Worm (Caenorhabditis elegans) whole organism, early embryonic: ENCODE measurements around the gene W06D11.2.

ENCODE experiments used
- B0310.2 ChIP-seq: sonication (generic microtip); optimal IDR thresholded peaks from 2 replicates; lab custom pipeline; 2016; ENCODE audit warnings: mild to moderate bottlenecking, missing genetic modification characterization, missing compliant biosample characterization
- F13C5.2 ChIP-seq: sonication (generic microtip); optimal IDR thresholded peaks from 2 replicates; lab custom pipeline; 2017; ENCODE audit warnings: mild to moderate bottlenecking, missing genetic modification characterization, inconsistent platforms, missing compliant biosample characterization
- aly-1 ChIP-seq: sonication (generic microtip); optimal IDR thresholded peaks from 2 replicates; lab custom pipeline; 2016; ENCODE audit warnings: missing genetic modification characterization, missing compliant biosample characterization
- ama-1 ChIP-seq: fragments of 150-350 bp; optimal IDR thresholded peaks from 2 replicates; lab custom pipeline; 2014
- ceh-13 ChIP-seq: fragments of 200-800 bp; sonication (Bioruptor generic); optimal IDR thresholded peaks from 2 replicates; lab custom pipeline; 2018; ENCODE audit warnings: mild to moderate bottlenecking, missing genetic modification characterization, missing compliant biosample characterization
- ceh-36 ChIP-seq: sonication (generic microtip); optimal IDR thresholded peaks from 2 replicates; lab custom pipeline; 2016; ENCODE audit warnings: missing genetic modification characterization, inconsistent platforms, missing compliant biosample characterization
- ets-7 ChIP-seq: sonication (generic microtip); optimal IDR thresholded peaks from 2 replicates; lab custom pipeline; 2016; ENCODE audit warnings: missing genotype, missing genetic modification characterization, missing compliant biosample characterization
- flt-1 ChIP-seq: fragments of 200-800 bp; sonication (Bioruptor generic); IDR thresholded peaks from 2 replicates; pipeline ENCODE4 v1.3.6; 2022; ENCODE audit warnings: missing genetic modification characterization, missing compliant biosample characterization
- hmbx-1 ChIP-seq: sonication (generic microtip); optimal IDR thresholded peaks from 2 replicates; lab custom pipeline; 2016; ENCODE audit warnings: mild to moderate bottlenecking, missing genetic modification characterization, missing compliant biosample characterization
- hmg-4 ChIP-seq: fragments of 200-800 bp; sonication (Bioruptor generic); optimal IDR thresholded peaks from 2 replicates; lab custom pipeline; 2018; ENCODE audit warnings: mild to moderate bottlenecking, missing genetic modification characterization, missing compliant biosample characterization
- hnd-1 ChIP-seq: sonication (generic microtip); optimal IDR thresholded peaks from 2 replicates; lab custom pipeline; 2016; ENCODE audit warnings: missing genetic modification characterization, missing compliant biosample characterization
- pes-1 ChIP-seq: fragments of 200-800 bp; sonication (Bioruptor generic); IDR thresholded peaks from 2 replicates; pipeline ENCODE4 v1.3.6; 2022; ENCODE audit warnings: missing genetic modification reagents, missing genetic modification characterization, missing compliant biosample characterization
- scrt-1 ChIP-seq: fragments of 200-800 bp; sonication (Bioruptor generic); IDR thresholded peaks from 2 replicates; pipeline ENCODE4 v1.3.6; 2022; ENCODE audit warnings: missing genetic modification characterization, missing compliant biosample characterization
- sea-1 ChIP-seq: fragments of 200-800 bp; sonication (Bioruptor generic); conservative IDR thresholded peaks from 2 replicates; pipeline ENCODE4 v1.3.6; 2022; ENCODE audit warnings: missing genetic modification characterization, missing compliant biosample characterization
- tbx-11 ChIP-seq: fragments of 200-800 bp; sonication (Bioruptor generic); IDR thresholded peaks from 2 replicates; pipeline ENCODE4 v1.3.6; 2022; ENCODE audit warnings: missing genetic modification characterization, missing compliant biosample characterization
- tbx-37 ChIP-seq: fragments of 200-800 bp; sonication (Bioruptor generic); conservative IDR thresholded peaks from 2 replicates; pipeline ENCODE4 v1.3.6; 2022; ENCODE audit warnings: missing genetic modification reagents, missing genetic modification characterization, missing compliant biosample characterization
- tra-4 ChIP-seq: sonication (generic microtip); optimal IDR thresholded peaks from 2 replicates; lab custom pipeline; 2017; ENCODE audit warnings: missing genetic modification characterization, missing compliant biosample characterization

The W06D11.2 gene

ce11 chrX:12328676-12329075 is 32.1 kb upstream of the W06D11.2 start, which contains the start of gene srd-45:
TSS of gene srd-45 (plus strand) at chrX:12328976.
- no peak for TF ChIP-seq ceh-36 (tag; lab: Kevin White, UChicago)
- no peak for TF ChIP-seq tbx-37 (GFP tag; lab: Robert Waterston, UW)
- TF ChIP-seq hnd-1, result no peak
- TF ChIP-seq aly-1, result no peak
- no peak for TF ChIP-seq F13C5.2 (tag; lab: Kevin White, UChicago)
- no peak for TF ChIP-seq ets-7 (tag; lab: Kevin White, UChicago)
- no peak for TF ChIP-seq pes-1
- TF ChIP-seq hmg-4 (GFP tag; lab: Kevin White, UChicago), result no peak
- no peak for TF ChIP-seq ama-1 (lab: Kevin White, UChicago)
- no peak for TF ChIP-seq ceh-13 (GFP tag; lab: Kevin White, UChicago)
- TF ChIP-seq scrt-1, result no peak
- TF ChIP-seq tra-4 (tag; lab: Kevin White, UChicago), result no peak
- TF ChIP-seq tbx-11 (GFP tag; lab: Robert Waterston, UW), result no peak
- no peak for TF ChIP-seq hmbx-1
- no peak for TF ChIP-seq flt-1
- TF ChIP-seq B0310.2 (tag; lab: Kevin White, UChicago), result no peak
- no peak for TF ChIP-seq sea-1 (GFP tag; lab: Robert Waterston, UW)

ce11 chrX:12326424-12326823 is 29.9 kb upstream of the W06D11.2 start, which contains the start of gene srd-41:
TSS of gene srd-41 (plus strand) at chrX:12326724.
- TF ChIP-seq tbx-37 (GFP tag; lab: Robert Waterston, UW), result no peak
- no peak for TF ChIP-seq ceh-36 (tag; lab: Kevin White, UChicago)
- TF ChIP-seq ets-7 (tag; lab: Kevin White, UChicago), result no peak
- no peak for TF ChIP-seq scrt-1
- no peak for TF ChIP-seq ama-1 (lab: Kevin White, UChicago)
- TF ChIP-seq pes-1, result no peak
- TF ChIP-seq sea-1 (GFP tag; lab: Robert Waterston, UW), result no peak
- no peak for TF ChIP-seq aly-1
- TF ChIP-seq tra-4 (tag; lab: Kevin White, UChicago), result no peak
- no peak for TF ChIP-seq B0310.2 (tag; lab: Kevin White, UChicago)
- no peak for TF ChIP-seq flt-1
- TF ChIP-seq hmbx-1, result no peak
- no peak for TF ChIP-seq hmg-4 (GFP tag; lab: Kevin White, UChicago)
- no peak for TF ChIP-seq hnd-1
- TF ChIP-seq tbx-11 (GFP tag; lab: Robert Waterston, UW), result no peak

ce11 chrX:12323439-12323838 is 26.9 kb upstream of the W06D11.2 start, which contains the start of gene srd-40:
TSS of gene srd-40 (plus strand) at chrX:12323739.
- TF ChIP-seq tbx-37 (GFP tag; lab: Robert Waterston, UW) (no peak), pes-1 (no peak), scrt-1 (no peak), hnd-1 (no peak), hmbx-1 (no peak)

ce11 chrX:12321357-12321756 is 24.8 kb upstream of the W06D11.2 start, which contains the start of gene F17A2.13:
TSS of gene F17A2.13 (plus strand) at chrX:12321657.
- TF ChIP-seq hnd-1 (no peak), sea-1 (GFP tag; lab: Robert Waterston, UW) (no peak), aly-1 (no peak), scrt-1 (no peak), flt-1 (no peak), ceh-36 (tag; lab: Kevin White, UChicago) (no peak), tra-4 (tag; lab: Kevin White, UChicago) (no peak), hmbx-1 (no peak), tbx-37 (GFP tag; lab: Robert Waterston, UW) (no peak)

ce11 chrX:12320737-12321136 is 24.2 kb upstream of the W06D11.2 start, which contains the start of gene ceh-40:
TSS of gene ceh-40 (minus strand) at chrX:12320777.
- TF ChIP-seq ceh-36 (tag; lab: Kevin White, UChicago), result no peak
- TF ChIP-seq tbx-11 (GFP tag; lab: Robert Waterston, UW), result no peak
- no peak for TF ChIP-seq ceh-13 (GFP tag; lab: Kevin White, UChicago)
- no peak for TF ChIP-seq aly-1
- TF ChIP-seq hnd-1, result no peak

- TF ChIP-seq tra-4 (tag; lab: Kevin White, UChicago) (no peak), pes-1 (no peak), hmg-4 (GFP tag; lab: Kevin White, UChicago) (no peak), hnd-1 (no peak), hmbx-1 (no peak), aly-1 (no peak), ets-7 (tag; lab: Kevin White, UChicago) (no peak), B0310.2 (tag; lab: Kevin White, UChicago) (no peak), F13C5.2 (tag; lab: Kevin White, UChicago) (no peak), scrt-1 (no peak), flt-1 (no peak), tbx-37 (GFP tag; lab: Robert Waterston, UW) (no peak), ceh-36 (tag; lab: Kevin White, UChicago) (no peak), ama-1 (lab: Kevin White, UChicago) (no peak)
Observed at ce11 chrX:12317560-12317959, 21.0 kb upstream of the W06D11.2 start.

ce11 chrX:12315268-12315667 is 18.7 kb upstream of the W06D11.2 start, which contains the start of gene xtr-2:
TSS of gene xtr-2 (plus strand) at chrX:12315568.
- TF ChIP-seq tbx-37 (GFP tag; lab: Robert Waterston, UW) (no peak), pes-1 (no peak), hmbx-1 (no peak), tra-4 (tag; lab: Kevin White, UChicago) (no peak), B0310.2 (tag; lab: Kevin White, UChicago) (no peak), aly-1 (no peak), F13C5.2 (tag; lab: Kevin White, UChicago) (no peak), ceh-36 (tag; lab: Kevin White, UChicago) (no peak), hmg-4 (GFP tag; lab: Kevin White, UChicago) (no peak), sea-1 (GFP tag; lab: Robert Waterston, UW) (no peak), ets-7 (tag; lab: Kevin White, UChicago) (no peak), flt-1 (no peak), ceh-13 (GFP tag; lab: Kevin White, UChicago) (no peak), scrt-1 (no peak)

ce11 chrX:12314395-12314794 is 17.9 kb upstream of the W06D11.2 start:
- TF ChIP-seq scrt-1 (no peak), hnd-1 (no peak), flt-1 (no peak), tra-4 (tag; lab: Kevin White, UChicago) (no peak), ets-7 (tag; lab: Kevin White, UChicago) (no peak), F13C5.2 (tag; lab: Kevin White, UChicago) (no peak), tbx-11 (GFP tag; lab: Robert Waterston, UW) (no peak), hmbx-1 (no peak), ceh-36 (tag; lab: Kevin White, UChicago) (no peak), ceh-13 (GFP tag; lab: Kevin White, UChicago) (no peak), sea-1 (GFP tag; lab: Robert Waterston, UW) (no peak), tbx-37 (GFP tag; lab: Robert Waterston, UW) (no peak), aly-1 (no peak), B0310.2 (tag; lab: Kevin White, UChicago) (no peak), ama-1 (lab: Kevin White, UChicago) (no peak), hmg-4 (GFP tag; lab: Kevin White, UChicago) (no peak), pes-1 (no peak)
